Worm (Caenorhabditis elegans) whole organism, L3 larva: ENCODE results near the gene F53H4.2.

Experiments used
- elt-2 ChIP-seq: sonication (generic microtip); optimal IDR thresholded peaks from 2 replicates; lab custom pipeline; 2016; ENCODE audit warnings: missing genetic modification reagents, mild to moderate bottlenecking, missing genetic modification characterization, missing compliant biosample characterization
- unc-62 ChIP-seq: fragments of 150-350 bp; sonication (generic microtip); optimal IDR thresholded peaks from 4 replicates; lab custom pipeline; 2014; ENCODE audit warnings: missing biosample characterization, missing genetic modification reagents, missing genetic modification characterization

DNA sequence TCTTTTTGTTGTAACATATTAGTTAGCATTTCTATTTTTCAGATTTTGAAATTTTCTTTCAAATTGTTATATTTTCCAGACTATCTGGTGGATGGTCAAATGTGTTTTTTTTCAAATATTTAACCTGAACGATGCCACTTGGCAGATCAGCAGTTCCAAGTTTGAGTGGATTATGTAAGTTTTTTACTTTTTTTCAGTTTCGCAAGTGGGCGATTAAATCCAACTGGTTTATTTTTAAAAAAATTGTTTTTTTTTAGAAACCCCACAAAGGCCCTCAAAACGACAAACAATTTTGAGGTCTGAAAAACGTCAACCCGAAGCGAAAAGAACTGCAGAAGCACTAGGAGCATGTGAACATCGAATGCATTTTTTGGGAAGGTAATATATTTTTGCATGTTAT lies 30.1 kb upstream of the F53H4.2 start, which contains the start of gene Y7A5A.9:
- TF ChIP-seq unc-62 (GFP tag; lab: Kevin White, UChicago), result no peak
- TF ChIP-seq elt-2 (tag; lab: Kevin White, UChicago), result no peak
